Worm (Caenorhabditis elegans): ENCODE measurements around the gene C18A11.3.

ce11 chrX:8054478-8054877 lies 6.4 kb upstream of the C18A11.3 start:
- TF ChIP-seq W03F9.2 (tag; optimal IDR thresholded peaks at IDR 0.05) (no peak), him-1 (tag; optimal IDR thresholded peaks at IDR 0.05) (no peak)
